Worm (Caenorhabditis elegans): Measurements from ENCODE around the gene AH6.17.

The AH6.17 gene

ce11 chrII:9566045-9566444 is 43.1 kb downstream of the AH6.17 start (continued):
- no peak for TF ChIP-seq alr-1 (tag; optimal IDR thresholded peaks at IDR 0.05; ENCODE audit: borderline replicate concordance)
- no peak for TF ChIP-seq ceh-90 (tag; optimal IDR thresholded peaks at IDR 0.05)
- TF ChIP-seq C04F5.9 (tag; optimal IDR thresholded peaks at IDR 0.05): no peak
- TF ChIP-seq mdl-1 (tag; optimal IDR thresholded peaks at IDR 0.05): peak in 1 of 2 experiments; percentile 13
- no peak for TF ChIP-seq ztf-11 (tag; optimal IDR thresholded peaks at IDR 0.05)
- TF ChIP-seq pax-3 (tag; optimal IDR thresholded peaks at IDR 0.05): no peak
- peak; percentile 56 for TF ChIP-seq rnt-1 (tag; optimal IDR thresholded peaks at IDR 0.05)
- peak in 1 of 3 experiments; percentile 12 for TF ChIP-seq ceh-82 (tag; optimal IDR thresholded peaks at IDR 0.05)
- peak; percentile 7 for TF ChIP-seq lin-13 (GFP tag; optimal IDR thresholded peaks at IDR 0.05)
- TF ChIP-seq nhr-76 (tag; optimal IDR thresholded peaks at IDR 0.05): no peak
- no peak for TF ChIP-seq sup-37 (GFP tag; optimal IDR thresholded peaks at IDR 0.05)
- TF ChIP-seq nhr-84 (tag; optimal IDR thresholded peaks at IDR 0.05): no peak
- TF ChIP-seq Y116A8C.19 (tag; optimal IDR thresholded peaks at IDR 0.05; ENCODE audit: borderline replicate concordance): no peak
- TF ChIP-seq jun-1 (tag; optimal IDR thresholded peaks at IDR 0.05): peak; percentile 6
- no peak for TF ChIP-seq hlh-4 (tag; optimal IDR thresholded peaks at IDR 0.05)
- no peak for TF ChIP-seq F16B12.6 (tag; optimal IDR thresholded peaks at IDR 0.05)
- TF ChIP-seq ceh-88 (GFP tag; IDR thresholded peaks at IDR 0.05): no peak
- no peak for TF ChIP-seq nhr-12 (tag; optimal IDR thresholded peaks at IDR 0.05)
- TF ChIP-seq aha-1 (tag; optimal IDR thresholded peaks at IDR 0.05): no peak
- TF ChIP-seq lir-3 (tag; optimal IDR thresholded peaks at IDR 0.05; ENCODE audit: poor library complexity): no peak
- no peak for TF ChIP-seq hlh-17 (GFP tag; optimal IDR thresholded peaks at IDR 0.05; ENCODE audit: borderline replicate concordance)
- TF ChIP-seq ces-1 (GFP tag; optimal IDR thresholded peaks at IDR 0.05): no peak
- no peak for TF ChIP-seq elt-2 (tag; optimal IDR thresholded peaks at IDR 0.05)
- no peak for TF ChIP-seq efl-3 (GFP tag; optimal IDR thresholded peaks at IDR 0.05)
- no peak for TF ChIP-seq irx-1 (tag; optimal IDR thresholded peaks at IDR 0.05)
- TF ChIP-seq egl-13 (tag; optimal IDR thresholded peaks at IDR 0.05): no peak
- 0 out of 2 replicates have a peak, but pooled peaks have one; percentile 25 for TF ChIP-seq nhr-19 (GFP tag; conservative IDR thresholded peaks at IDR 0.05)
- peak; percentile 11 to 54 for TF ChIP-seq lin-35 (GFP tag; optimal IDR thresholded peaks at IDR 0.05)
- peak; percentile 86 for TF ChIP-seq nhr-85 (tag)
- no peak for TF ChIP-seq grh-1 (GFP tag; IDR thresholded peaks at IDR 0.05)
- no peak for TF ChIP-seq tlp-1 (tag; optimal IDR thresholded peaks at IDR 0.05)
- peak; percentile 55 for TF ChIP-seq nhr-71 (tag; optimal IDR thresholded peaks at IDR 0.05)
- TF ChIP-seq nhr-11 (tag; optimal IDR thresholded peaks at IDR 0.05): no peak
- TF ChIP-seq swsn-7 (tag; optimal IDR thresholded peaks at IDR 0.05): peak; percentile 26
- peak; percentile 21 to 28 for TF ChIP-seq efl-1 (optimal IDR thresholded peaks at IDR 0.05)
- TF ChIP-seq efl-1 (GFP tag; optimal IDR thresholded peaks at IDR 0.05 in 1 of 2): peak; percentile 4 to 95
- no peak for TF ChIP-seq unc-98 (GFP tag; IDR thresholded peaks at IDR 0.05)
- no peak for TF ChIP-seq unc-30 (tag; optimal IDR thresholded peaks at IDR 0.05)

Data from whole organism, L1 larva.